Fruit fly (Drosophila melanogaster) whole organism, prepupa: ENCODE data around the gene CG13998.

Experiments used
- Blimp-1 ChIP-seq: fragments of 200-800 bp; sonication (Bioruptor generic); optimal IDR thresholded peaks from 3 replicates; lab custom pipeline; 2017; ENCODE audit warnings: missing biosample characterization, missing genetic modification characterization, mild to moderate bottlenecking, moderate library complexity, missing genetic modification reagents
- CG10631 ChIP-seq: fragments of 200-800 bp; sonication (Bioruptor generic); optimal IDR thresholded peaks from 2 replicates; lab custom pipeline; 2016; ENCODE audit warnings: missing biosample characterization, missing genetic modification characterization
- CG11294 ChIP-seq: fragments of 200-800 bp; sonication (Bioruptor generic); IDR thresholded peaks from 2 replicates; pipeline ENCODE4 v1.3.6; 2022; ENCODE audit warnings: missing biosample characterization, missing genetic modification characterization
- CG15336 ChIP-seq: fragments of 200-800 bp; sonication (Bioruptor generic); IDR thresholded peaks from 2 replicates; pipeline ENCODE4 v1.3.6; 2022; ENCODE audit warnings: missing biosample characterization, missing genetic modification characterization
- CG1621 ChIP-seq: fragments of 200-800 bp; sonication (Bioruptor generic); optimal IDR thresholded peaks from 3 replicates; lab custom pipeline; 2018; ENCODE audit warnings: missing biosample characterization, mild to moderate bottlenecking, missing genetic modification characterization
- CG3032 ChIP-seq: fragments of 200-800 bp; optimal IDR thresholded peaks from 2 replicates; lab custom pipeline; 2019; ENCODE audit warnings: missing biosample characterization, mild to moderate bottlenecking, missing genetic modification characterization, moderate library complexity
- CG31627 ChIP-seq: fragments of 200-800 bp; sonication (Bioruptor generic); optimal IDR thresholded peaks from 3 replicates; lab custom pipeline; 2016; ENCODE audit warnings: missing biosample characterization, missing genetic modification characterization
- CG32006 ChIP-seq: fragments of 200-800 bp; sonication (Bioruptor generic); optimal IDR thresholded peaks from 3 replicates; lab custom pipeline; 2017; ENCODE audit warnings: missing biosample characterization, mild to moderate bottlenecking, missing genetic modification characterization
- CG34406 ChIP-seq: fragments of 200-800 bp; sonication (Bioruptor generic); optimal IDR thresholded peaks from 3 replicates; lab custom pipeline; 2016; ENCODE audit warnings: missing biosample characterization, missing genetic modification characterization
- CG3919 ChIP-seq: fragments of 200-800 bp; sonication (Bioruptor generic); optimal IDR thresholded peaks from 3 replicates; lab custom pipeline; 2016; ENCODE audit warnings: missing biosample characterization, missing genetic modification characterization
- CG4318 ChIP-seq: fragments of 200-800 bp; sonication (Bioruptor generic); optimal IDR thresholded peaks from 3 replicates; lab custom pipeline; 2017; ENCODE audit warnings: missing biosample characterization, mild to moderate bottlenecking, missing genetic modification characterization
- CG6163 ChIP-seq: fragments of 200-800 bp; sonication (Bioruptor generic); IDR thresholded peaks from 3 replicates; pipeline ENCODE4 v1.3.6; 2022; ENCODE audit warnings: missing biosample characterization, missing genetic modification characterization
- CG6276 ChIP-seq: fragments of 200-800 bp; sonication (Bioruptor generic); optimal IDR thresholded peaks from 2 replicates; lab custom pipeline; 2017; ENCODE audit warnings: missing biosample characterization, mild to moderate bottlenecking, missing genetic modification characterization
- CG6792 ChIP-seq: fragments of 200-800 bp; sonication (Bioruptor generic); optimal IDR thresholded peaks from 3 replicates; lab custom pipeline; 2016; ENCODE audit warnings: missing biosample characterization, missing genetic modification characterization
- CG6808 ChIP-seq: fragments of 200-800 bp; sonication (Bioruptor generic); optimal IDR thresholded peaks from 3 replicates; lab custom pipeline; 2017; ENCODE audit warnings: missing biosample characterization, missing genetic modification characterization, mild to moderate bottlenecking, moderate library complexity, missing genetic modification reagents
- CG6854 ChIP-seq: fragments of 200-800 bp; sonication (Bioruptor generic); optimal IDR thresholded peaks from 2 replicates; lab custom pipeline; 2017; ENCODE audit warnings: missing biosample characterization, mild to moderate bottlenecking, missing genetic modification characterization
- CG7368 ChIP-seq: fragments of 200-800 bp; sonication (Bioruptor generic); optimal IDR thresholded peaks from 3 replicates; lab custom pipeline; 2016; ENCODE audit warnings: missing biosample characterization, missing genetic modification characterization
- CG8119 ChIP-seq: fragments of 200-800 bp; sonication (Bioruptor generic); IDR thresholded peaks from 3 replicates; pipeline ENCODE4 v1.3.6; 2022; ENCODE audit warnings: missing biosample characterization, missing genetic modification characterization
- Eip75B ChIP-seq: fragments of 200-800 bp; sonication (Bioruptor generic); optimal IDR thresholded peaks from 3 replicates; lab custom pipeline; 2016; ENCODE audit warnings: missing biosample characterization, missing genetic modification characterization
- Eip78C ChIP-seq: fragments of 200-800 bp; sonication (Bioruptor generic); peaks from one replicate; lab custom pipeline; 2016; ENCODE audit warnings: missing biosample characterization, missing genetic modification characterization
- Ets21C ChIP-seq: fragments of 200-800 bp; sonication (Bioruptor generic); optimal IDR thresholded peaks from 3 replicates; lab custom pipeline; 2016; ENCODE audit warnings: missing biosample characterization, missing genetic modification characterization
- Ets96B ChIP-seq: fragments of 200-800 bp; optimal IDR thresholded peaks from 2 replicates; lab custom pipeline; 2019; ENCODE audit warnings: missing biosample characterization, mild to moderate bottlenecking, missing genetic modification characterization, moderate library complexity
- Lpt ChIP-seq: fragments of 200-800 bp; sonication (Bioruptor generic); optimal IDR thresholded peaks from 3 replicates; lab custom pipeline; 2016; ENCODE audit warnings: missing biosample characterization, missing genetic modification characterization
- Met ChIP-seq: fragments of 200-800 bp; sonication (Bioruptor generic); optimal IDR thresholded peaks from 3 replicates; lab custom pipeline; 2016; ENCODE audit warnings: missing biosample characterization, missing genetic modification characterization
- OdsH ChIP-seq: fragments of 200-800 bp; sonication (Bioruptor generic); optimal IDR thresholded peaks from 3 replicates; lab custom pipeline; 2016; ENCODE audit warnings: missing biosample characterization, missing genetic modification characterization
- Sox102F ChIP-seq: fragments of 200-800 bp; sonication (Bioruptor generic); optimal IDR thresholded peaks from 2 replicates; lab custom pipeline; 2016; ENCODE audit warnings: missing biosample characterization, mild to moderate bottlenecking, missing genetic modification characterization
- Sox14 ChIP-seq: fragments of 200-800 bp; sonication (Bioruptor generic); optimal IDR thresholded peaks from 3 replicates; lab custom pipeline; 2016; ENCODE audit warnings: missing biosample characterization, missing genetic modification characterization
- achi ChIP-seq: fragments of 200-800 bp; sonication (Bioruptor generic); optimal IDR thresholded peaks from 3 replicates; lab custom pipeline; 2016; ENCODE audit warnings: missing biosample characterization, missing genetic modification characterization
- dac ChIP-seq: fragments of 200-800 bp; sonication (Bioruptor generic); optimal IDR thresholded peaks from 2 replicates; lab custom pipeline; 2017; ENCODE audit warnings: missing biosample characterization, mild to moderate bottlenecking, missing genetic modification characterization
- dsx ChIP-seq: fragments of 200-800 bp; optimal IDR thresholded peaks from 3 replicates; lab custom pipeline; 2019; ENCODE audit warnings: missing biosample characterization, mild to moderate bottlenecking, missing genetic modification characterization, moderate library complexity; ENCODE audit not compliant: poor library complexity, severe bottlenecking
- eg ChIP-seq: fragments of 200-800 bp; sonication (Bioruptor generic); IDR thresholded peaks from 3 replicates; pipeline ENCODE4 v1.3.6; 2022; ENCODE audit warnings: missing biosample characterization, missing genetic modification characterization
- esn ChIP-seq: fragments of 200-800 bp; sonication (Bioruptor generic); optimal IDR thresholded peaks from 2 replicates; lab custom pipeline; 2016; ENCODE audit warnings: missing biosample characterization, mild to moderate bottlenecking, missing genetic modification characterization, moderate library complexity
- fd59A ChIP-seq: fragments of 200-800 bp; sonication (Bioruptor generic); optimal IDR thresholded peaks from 2 replicates; lab custom pipeline; 2017; ENCODE audit warnings: missing biosample characterization, mild to moderate bottlenecking, missing genetic modification characterization, missing genetic modification reagents
- fkh ChIP-seq: fragments of 200-800 bp; sonication (Bioruptor generic); optimal IDR thresholded peaks from 3 replicates; lab custom pipeline; 2017; ENCODE audit warnings: missing biosample characterization, mild to moderate bottlenecking, missing genetic modification characterization, moderate library complexity
- lz ChIP-seq: fragments of 200-800 bp; sonication (Bioruptor generic); optimal IDR thresholded peaks from 3 replicates; lab custom pipeline; 2016; ENCODE audit warnings: missing biosample characterization, missing genetic modification characterization
- pdm3 ChIP-seq: fragments of 200-800 bp; sonication (Bioruptor generic); optimal IDR thresholded peaks from 3 replicates; lab custom pipeline; 2016; ENCODE audit warnings: missing biosample characterization, missing genetic modification characterization
- ss ChIP-seq, 2 experiments: fragments of 200-800 bp; sonication (Bioruptor generic); optimal IDR thresholded peaks; 2 replicates in 1 of 2; 3 replicates in 1 of 2; lab custom pipeline; 2017 to 2018; ENCODE audit warnings: mild to moderate bottlenecking in 2 of 2, missing biosample characterization in 2 of 2, missing genetic modification characterization in 2 of 2, moderate library complexity in 1 of 2
- svp ChIP-seq: fragments of 200-800 bp; sonication (Bioruptor generic); peaks from one replicate; lab custom pipeline; 2016; ENCODE audit warnings: missing biosample characterization, missing genetic modification characterization
- topi ChIP-seq: fragments of 200-800 bp; sonication (Bioruptor generic); optimal IDR thresholded peaks from 3 replicates; lab custom pipeline; 2016; ENCODE audit warnings: missing biosample characterization, missing genetic modification characterization
- vri ChIP-seq: fragments of 200-800 bp; sonication (Bioruptor generic); optimal IDR thresholded peaks from 3 replicates; lab custom pipeline; 2016; ENCODE audit warnings: missing biosample characterization, mild to moderate bottlenecking, missing genetic modification characterization

CG13998 gene

dm6 chr2L:5977729-5978078 is 21.1 kb upstream of the CG13998 start:
- TF ChIP-seq CG32006 (GFP tag; lab: Kevin White, UChicago) (no peak), CG10631 (GFP tag; lab: Kevin White, UChicago) (no peak), esn (GFP tag; lab: Kevin White, UChicago) (no peak), topi (GFP tag; lab: Kevin White, UChicago) (no peak), CG11294 (GFP tag; lab: Robert Waterston, UW) (no peak), Ets96B (tag; lab: Kevin White, UChicago) (no peak), CG6276 (GFP tag; lab: Kevin White, UChicago) (no peak), lz (no peak), achi (GFP tag; lab: Kevin White, UChicago) (no peak), OdsH (GFP tag; lab: Kevin White, UChicago) (no peak), vri (GFP tag; lab: Kevin White, UChicago) (no peak), dsx (GFP tag; lab: Kevin White, UChicago) (no peak), CG3032 (tag; lab: Kevin White, UChicago) (no peak), CG31627 (GFP tag; lab: Kevin White, UChicago) (no peak), Eip78C (GFP tag; lab: Kevin White, UChicago) (no peak), CG8119 (no peak), CG6808 (GFP tag; lab: Kevin White, UChicago) (no peak), CG6854 (GFP tag; lab: Kevin White, UChicago) (no peak), CG4318 (GFP tag; lab: Kevin White, UChicago) (no peak), Ets21C (no peak)
- TF ChIP-seq, all 60 proteins: peak for 0

dm6 chr2L:5977070-5977728 is 20.6 kb upstream of the CG13998 start:
- TF ChIP-seq CG32006 (GFP tag; lab: Kevin White, UChicago) (no peak), CG6163 (no peak), OdsH (GFP tag; lab: Kevin White, UChicago) (no peak), CG3919 (peak; percentile 15), Eip78C (GFP tag; lab: Kevin White, UChicago) (peak; percentile 63), fkh (GFP tag; lab: Kevin White, UChicago) (peak; percentile 90), CG7368 (GFP tag; lab: Kevin White, UChicago) (peak; percentile 17), lz (no peak), CG10631 (GFP tag; lab: Kevin White, UChicago) (no peak), CG15336 (GFP tag; lab: Robert Waterston, UW) (no peak), pdm3 (GFP tag; lab: Kevin White, UChicago) (no peak), dsx (GFP tag; lab: Kevin White, UChicago) (peak; percentile 11), CG6792 (GFP tag; lab: Kevin White, UChicago) (no peak), Sox102F (GFP tag; lab: Kevin White, UChicago) (peak; percentile 0), Sox14 (GFP tag; lab: Kevin White, UChicago) (peak; percentile 66), vri (GFP tag; lab: Kevin White, UChicago) (peak; percentile 52), CG1621 (tag; lab: Kevin White, UChicago) (no peak), Eip75B (GFP tag; lab: Kevin White, UChicago) (no peak), CG11294 (GFP tag; lab: Robert Waterston, UW) (no peak), CG6854 (GFP tag; lab: Kevin White, UChicago) (peak; percentile 41), svp (peak; percentile 62), Lpt (GFP tag; lab: Kevin White, UChicago) (no peak), dac (GFP tag; lab: Kevin White, UChicago) (no peak), ss (GFP tag; optimal IDR thresholded peaks at IDR 0.05; lab: Kevin White, UChicago) (peak; percentile 9 to 77), Met (GFP tag; lab: Kevin White, UChicago) (peak; percentile 14), CG3032 (tag; lab: Kevin White, UChicago) (no peak), Blimp-1 (GFP tag; lab: Kevin White, UChicago) (no peak), CG34406 (no peak), eg (GFP tag; lab: Robert Waterston, UW) (no peak), fd59A (GFP tag; lab: Kevin White, UChicago) (no peak)
